Fruit fly (Drosophila melanogaster): ENCODE data around the gene Prosbeta3.
A peak's percentile ranks its signal among the peaks of the same experiment; 100 is the strongest.

The Prosbeta3 gene

DNA sequence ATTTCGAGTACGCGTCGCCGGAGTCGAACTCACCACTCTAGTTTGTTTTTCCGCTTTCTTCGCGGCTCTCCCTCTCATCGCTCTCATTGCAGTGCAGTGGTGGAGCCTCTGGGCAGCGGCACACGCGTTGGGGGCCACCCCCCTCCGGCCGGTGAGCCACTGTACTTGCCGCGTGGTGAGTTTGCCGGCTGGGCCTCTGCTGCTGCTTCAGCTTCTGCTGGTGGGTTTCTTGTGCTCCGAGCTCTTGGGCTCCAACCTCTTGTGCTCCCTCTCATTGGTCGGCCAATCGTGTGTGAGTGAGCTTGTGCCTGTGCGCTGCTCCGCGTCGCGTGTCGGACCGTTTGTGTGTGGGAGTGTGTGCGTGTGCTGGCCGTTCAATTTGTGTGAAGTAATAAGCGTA lies 47.0 kb upstream of the Prosbeta3 start (continued):
- TF ChIP-seq CG10431 (GFP tag; optimal IDR thresholded peaks at IDR 0.05) (no peak), Doc2 (GFP tag; IDR thresholded peaks at IDR 0.05) (no peak), Aef1 (GFP tag; IDR thresholded peaks at IDR 0.05) (no peak), CG34224 (GFP tag; IDR thresholded peaks at IDR 0.05; ENCODE audit: partially characterized antibody) (no peak), br (optimal IDR thresholded peaks at IDR 0.05) (no peak), E2f1 (GFP tag; IDR thresholded peaks at IDR 0.05) (no peak), ro (GFP tag; IDR thresholded peaks at IDR 0.05) (no peak), Sry-β (GFP tag; optimal IDR thresholded peaks at IDR 0.05) (no peak), CG9932 (GFP tag; IDR thresholded peaks at IDR 0.05) (no peak), Gsc (GFP tag; IDR thresholded peaks at IDR 0.05) (no peak), maf-S (GFP tag; optimal IDR thresholded peaks at IDR 0.05) (peak; percentile 73), ftz-f1 (GFP tag; optimal IDR thresholded peaks at IDR 0.05) (peak; percentile 84), CkIIα-i1 (GFP tag; IDR thresholded peaks at IDR 0.05) (no peak), tx (GFP tag; optimal IDR thresholded peaks at IDR 0.05) (peak; percentile 52), CG11560 (tag; IDR thresholded peaks at IDR 0.05) (no peak), CG10321 (GFP tag; IDR thresholded peaks at IDR 0.05) (no peak), dysf (GFP tag; IDR thresholded peaks at IDR 0.05) (no peak), CG2120 (GFP tag; optimal IDR thresholded peaks at IDR 0.05) (peak; percentile 84), CG5180 (GFP tag; optimal IDR thresholded peaks at IDR 0.05) (no peak), Abd-B (GFP tag; optimal IDR thresholded peaks at IDR 0.05) (no peak), pum (GFP tag; optimal IDR thresholded peaks at IDR 0.05) (no peak), CG9437 (GFP tag; optimal IDR thresholded peaks at IDR 0.05) (no peak), Dll (GFP tag; IDR thresholded peaks at IDR 0.05; ENCODE audit: partially characterized antibody) (no peak), vfl (GFP tag; optimal IDR thresholded peaks at IDR 0.05) (peak; percentile 64), unpg (GFP tag; optimal IDR thresholded peaks at IDR 0.05) (peak; percentile 34), CG3838 (GFP tag; optimal IDR thresholded peaks at IDR 0.05) (no peak), Atf3 (GFP tag; optimal IDR thresholded peaks at IDR 0.05) (peak; percentile 28), CG14965 (GFP tag; optimal IDR thresholded peaks at IDR 0.05; ENCODE audit: borderline replicate concordance) (no peak), CG30020 (tag; optimal IDR thresholded peaks at IDR 0.05) (no peak), CG2199 (GFP tag; IDR thresholded peaks at IDR 0.05) (no peak), CG6813 (GFP tag; optimal IDR thresholded peaks at IDR 0.05) (peak; percentile 76), HmgD (GFP tag; optimal IDR thresholded peaks at IDR 0.05) (peak; percentile 80), BEAF-32 (GFP tag; optimal IDR thresholded peaks at IDR 0.05) (no peak), CG12219 (GFP tag; optimal IDR thresholded peaks at IDR 0.05) (peak; percentile 50), sug (tag; optimal IDR thresholded peaks at IDR 0.05) (peak; percentile 93), CG11085 (GFP tag; IDR thresholded peaks at IDR 0.05) (no peak), CG9727 (GFP tag; optimal IDR thresholded peaks at IDR 0.05) (peak; percentile 30), CG7786 (GFP tag; optimal IDR thresholded peaks at IDR 0.05) (peak; percentile 62), Mad (GFP tag; optimal IDR thresholded peaks at IDR 0.05) (peak; percentile 59), Lpt (GFP tag; optimal IDR thresholded peaks at IDR 0.05) (no peak), Jarid2 (GFP tag; optimal IDR thresholded peaks at IDR 0.05) (peak; percentile 68), crc (GFP tag; optimal IDR thresholded peaks at IDR 0.05) (no peak), grn (GFP tag; optimal IDR thresholded peaks at IDR 0.05) (no peak), CG8089 (GFP tag; optimal IDR thresholded peaks at IDR 0.05) (peak; percentile 52), CG7928 (GFP tag; optimal IDR thresholded peaks at IDR 0.05) (no peak), lab (GFP tag; optimal IDR thresholded peaks at IDR 0.05) (peak; percentile 89), corto (GFP tag; optimal IDR thresholded peaks at IDR 0.05) (no peak), klu (GFP tag; IDR thresholded peaks at IDR 0.05) (no peak), bcd (GFP tag; optimal IDR thresholded peaks at IDR 0.05) (no peak), CG1603 (tag; optimal IDR thresholded peaks at IDR 0.05) (peak; percentile 43), CG1647 (GFP tag; optimal IDR thresholded peaks at IDR 0.05) (peak; percentile 57), Six4 (GFP tag; optimal IDR thresholded peaks at IDR 0.05) (peak; percentile 7), cad (GFP tag; optimal IDR thresholded peaks at IDR 0.05) (no peak)

All from whole organism, embryonic.